Worm (Caenorhabditis elegans): ENCODE results near the gene srw-6.

Gene srw-6

ce11 chrV:3805961-3806360 is 2.5 kb upstream of the srw-6 start, which contains the start of gene srw-7:
Gene srw-7 (plus strand): TSS chrV:3806261.
- TF ChIP-seq hlh-4 (tag; optimal IDR thresholded peaks at IDR 0.05), result no peak
- no peak for TF ChIP-seq snpc-4 (tag; optimal IDR thresholded peaks at IDR 0.05)
- no peak for TF ChIP-seq unc-130 (tag; optimal IDR thresholded peaks at IDR 0.05)
- no peak for TF ChIP-seq ets-5 (GFP tag; IDR thresholded peaks at IDR 0.05)
- TF ChIP-seq fkh-10 (GFP tag; optimal IDR thresholded peaks at IDR 0.05), result no peak
- no peak for TF ChIP-seq lin-35 (GFP tag; optimal IDR thresholded peaks at IDR 0.05)
- no peak for TF ChIP-seq isw-1 (GFP tag; IDR thresholded peaks at IDR 0.05)
- no peak for TF ChIP-seq vab-15 (tag; optimal IDR thresholded peaks at IDR 0.05)
- TF ChIP-seq egl-13 (tag; optimal IDR thresholded peaks at IDR 0.05), result no peak
- TF ChIP-seq nhr-47 (tag; optimal IDR thresholded peaks at IDR 0.05), result no peak
- no peak for TF ChIP-seq grh-1 (GFP tag; IDR thresholded peaks at IDR 0.05)
- TF ChIP-seq lin-39 (tag; optimal IDR thresholded peaks at IDR 0.05), result no peak
- no peak for TF ChIP-seq xbp-1 (tag; optimal IDR thresholded peaks at IDR 0.05)
- TF ChIP-seq nhr-90 (tag; optimal IDR thresholded peaks at IDR 0.05; ENCODE audit: poor library complexity), result no peak

DNA sequence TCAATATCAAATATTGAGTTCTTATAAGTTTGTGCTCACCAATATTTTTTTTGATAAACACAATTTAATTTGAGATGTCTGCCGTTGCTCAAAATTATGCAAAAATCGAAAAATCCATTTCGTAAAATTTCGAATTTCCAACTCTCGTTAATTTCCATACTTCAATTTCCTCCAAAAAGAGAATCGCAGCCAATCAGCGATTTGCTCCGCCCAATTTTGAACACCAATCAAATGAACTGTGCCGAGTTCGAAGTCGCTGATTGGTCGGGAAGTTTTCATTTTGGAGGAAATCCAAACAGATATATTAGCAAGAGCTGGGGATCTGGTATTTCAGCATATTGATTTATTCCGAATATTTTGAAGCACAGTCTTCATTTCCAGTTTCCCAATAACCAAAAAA is 590 bp upstream of the srw-6 start:
- TF ChIP-seq swsn-7 (tag; optimal IDR thresholded peaks at IDR 0.05), result no peak
- TF ChIP-seq lin-39 (tag; optimal IDR thresholded peaks at IDR 0.05), result no peak
- no peak for TF ChIP-seq dsc-1 (tag; optimal IDR thresholded peaks at IDR 0.05)
- no peak for TF ChIP-seq lir-3 (tag; optimal IDR thresholded peaks at IDR 0.05; ENCODE audit: poor library complexity)
- TF ChIP-seq jun-1 (tag; optimal IDR thresholded peaks at IDR 0.05), result no peak
- no peak for TF ChIP-seq rnt-1 (tag; optimal IDR thresholded peaks at IDR 0.05)
- TF ChIP-seq unc-62 (GFP tag; optimal IDR thresholded peaks at IDR 0.05), result no peak
- no peak for TF ChIP-seq pag-3 (tag; optimal IDR thresholded peaks at IDR 0.05; ENCODE audit: borderline replicate concordance, insufficient read depth)
- no peak for TF ChIP-seq xbp-1 (tag; optimal IDR thresholded peaks at IDR 0.05)
- TF ChIP-seq nhr-77 (tag; optimal IDR thresholded peaks at IDR 0.05), result no peak
- TF ChIP-seq skn-1 (tag; optimal IDR thresholded peaks at IDR 0.05), result no peak
- no peak for TF ChIP-seq pqm-1 (tag; optimal IDR thresholded peaks at IDR 0.05)
- no peak for TF ChIP-seq mdl-1 (tag; optimal IDR thresholded peaks at IDR 0.05)
- no peak for TF ChIP-seq hlh-17 (GFP tag; optimal IDR thresholded peaks at IDR 0.05; ENCODE audit: borderline replicate concordance)
- no peak for TF ChIP-seq fos-1 (tag; optimal IDR thresholded peaks at IDR 0.05)
- TF ChIP-seq aha-1 (tag; optimal IDR thresholded peaks at IDR 0.05), result no peak

DNA sequence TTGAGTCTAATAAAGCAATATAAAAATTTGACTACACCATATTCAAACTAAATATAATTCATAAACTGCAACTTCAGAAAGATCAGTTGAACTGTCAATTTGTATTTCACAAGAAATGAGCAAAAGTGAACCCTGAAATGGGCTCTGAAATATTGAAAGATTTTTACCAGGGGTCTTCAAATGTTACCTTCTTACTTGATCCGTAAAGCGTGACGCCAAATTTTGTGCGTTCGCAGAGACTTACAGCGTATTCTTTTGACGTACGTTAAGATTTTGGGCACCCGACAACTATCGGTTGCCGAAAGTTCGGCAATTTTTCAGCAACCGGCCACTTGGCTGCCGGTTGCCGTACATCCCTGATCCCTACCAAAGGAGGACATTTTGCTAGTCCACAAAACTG is 1.6 kb downstream of the srw-6 start:
- TF ChIP-seq efl-1 (optimal IDR thresholded peaks at IDR 0.05) (no peak), efl-1 (GFP tag; optimal IDR thresholded peaks at IDR 0.05 in 1 of 2) (peak in 1 of 2 experiments; percentile 59), egl-27 (tag; optimal IDR thresholded peaks at IDR 0.05) (no peak), nhr-85 (tag) (peak; percentile 36)

DNA sequence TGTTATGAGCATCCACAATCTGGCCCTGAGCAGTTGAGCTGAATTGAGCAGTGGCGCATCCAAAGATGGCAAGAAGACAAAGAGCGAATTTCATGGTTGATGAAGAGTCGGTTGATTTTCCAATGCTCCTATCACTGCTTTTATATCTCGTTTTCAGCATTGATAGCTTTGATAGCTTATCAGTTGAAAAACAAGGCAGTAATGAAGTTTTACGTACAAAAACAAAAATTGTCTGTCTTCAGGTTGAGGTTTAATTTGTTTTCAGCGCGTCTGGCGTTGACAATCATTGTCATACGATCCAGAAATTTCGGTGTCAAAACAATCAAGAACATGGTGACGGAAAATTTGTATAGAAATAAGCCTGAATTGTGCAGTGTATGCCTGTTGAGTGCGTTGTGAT is 3.1 kb downstream of the srw-6 start, which contains the start of gene scl-13:
TSS of gene scl-13 (minus strand) at position 101 of the 400 bp plus-strand sequence.
- no peak for TF ChIP-seq nhr-71 (tag; optimal IDR thresholded peaks at IDR 0.05)
- TF ChIP-seq swsn-7 (tag; optimal IDR thresholded peaks at IDR 0.05), result no peak
- TF ChIP-seq nhr-84 (tag; optimal IDR thresholded peaks at IDR 0.05), result no peak
- TF ChIP-seq C04F5.9 (tag; optimal IDR thresholded peaks at IDR 0.05), result no peak
- TF ChIP-seq grh-1 (GFP tag; IDR thresholded peaks at IDR 0.05), result no peak
- TF ChIP-seq fkh-4 (tag; optimal IDR thresholded peaks at IDR 0.05; ENCODE audit: borderline replicate concordance), result no peak
- no peak for TF ChIP-seq pax-3 (tag; optimal IDR thresholded peaks at IDR 0.05)
- no peak for TF ChIP-seq ceh-90 (tag; optimal IDR thresholded peaks at IDR 0.05)
- no peak for TF ChIP-seq nhr-237 (tag; optimal IDR thresholded peaks at IDR 0.05)
- no peak for TF ChIP-seq snu-23 (GFP tag; optimal IDR thresholded peaks at IDR 0.05)
- no peak for TF ChIP-seq lin-35 (GFP tag; optimal IDR thresholded peaks at IDR 0.05)
- TF ChIP-seq efl-3 (GFP tag; optimal IDR thresholded peaks at IDR 0.05), result no peak
- TF ChIP-seq unc-86 (tag; optimal IDR thresholded peaks at IDR 0.05), result no peak
- no peak for TF ChIP-seq unc-62 (GFP tag; optimal IDR thresholded peaks at IDR 0.05)
- no peak for TF ChIP-seq ceh-63 (GFP tag; optimal IDR thresholded peaks at IDR 0.05)
- no peak for TF ChIP-seq tlp-1 (tag; optimal IDR thresholded peaks at IDR 0.05)
- TF ChIP-seq efl-1 (optimal IDR thresholded peaks at IDR 0.05), result no peak
- no peak for TF ChIP-seq efl-1 (GFP tag; optimal IDR thresholded peaks at IDR 0.05 in 1 of 2)
- no peak for TF ChIP-seq nhr-47 (tag; optimal IDR thresholded peaks at IDR 0.05)
